Worm (Caenorhabditis elegans): ENCODE data around the gene old-2.

- TF ChIP-seq B0310.2 (tag; optimal IDR thresholded peaks at IDR 0.05) (no peak), ama-1 (optimal IDR thresholded peaks at IDR 0.05) (no peak), flt-1 (GFP tag; IDR thresholded peaks at IDR 0.05) (no peak), scrt-1 (GFP tag; IDR thresholded peaks at IDR 0.05) (no peak), F13C5.2 (tag; optimal IDR thresholded peaks at IDR 0.05) (no peak), hnd-1 (tag; optimal IDR thresholded peaks at IDR 0.05) (no peak)
Observed at ce11 chrII:9891823-9892222, 42.4 kb upstream of the old-2 start.
